Fruit fly (Drosophila melanogaster): ENCODE measurements around the gene CG12375.

CG12375 gene

DNA sequence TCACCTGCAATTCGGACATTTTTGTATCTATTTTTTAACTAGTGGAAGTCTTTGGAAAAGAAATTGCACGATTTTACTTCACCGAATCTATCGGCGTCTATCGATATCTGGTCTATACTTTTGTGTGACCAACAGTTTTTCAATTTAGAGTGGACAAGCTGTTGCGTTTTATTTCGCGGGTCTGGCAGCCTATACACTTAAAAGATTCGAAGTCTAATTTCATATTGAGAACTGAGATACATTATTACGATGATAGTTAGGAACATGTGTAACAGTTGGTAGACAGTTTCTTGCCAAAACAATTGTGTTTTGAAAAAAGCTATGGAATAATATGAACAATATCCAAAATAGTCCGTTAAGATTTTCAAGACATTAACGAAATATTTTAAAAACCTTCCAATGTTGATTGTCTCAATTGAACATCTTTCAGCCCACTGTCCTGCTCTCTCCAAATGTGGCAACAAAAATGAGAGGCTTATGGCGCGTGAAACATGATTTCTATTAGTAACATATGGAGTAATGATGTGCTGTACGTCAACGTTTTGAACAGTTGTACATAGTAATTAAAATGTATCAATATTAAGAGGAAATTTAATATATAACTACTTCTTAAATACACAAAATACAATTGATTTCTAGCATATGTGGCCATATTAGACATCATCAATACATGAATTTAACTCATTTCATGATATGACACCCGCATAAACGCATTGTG is 35.8 kb upstream of the CG12375 start, which contains the start of gene Acbp1 (continued):
- TF ChIP-seq sr (GFP tag; IDR thresholded peaks at IDR 0.05), result peak; percentile 45; the same call in 1 of the 3 replicates
- TF ChIP-seq z (GFP tag; IDR thresholded peaks at IDR 0.05), result peak; percentile 54; the same call in 1 of the 3 replicates
- TF ChIP-seq Lim3 (GFP tag; IDR thresholded peaks at IDR 0.05), result peak; percentile 69
- peak; percentile 75 for TF ChIP-seq emc (GFP tag; optimal IDR thresholded peaks at IDR 0.05)
- peak; percentile 90 for TF ChIP-seq sisA (GFP tag; IDR thresholded peaks at IDR 0.05)
- peak; percentile 87 for TF ChIP-seq al (GFP tag; IDR thresholded peaks at IDR 0.05)
- TF ChIP-seq Rx (GFP tag; IDR thresholded peaks at IDR 0.05), result peak; percentile 80
- peak; percentile 98 for TF ChIP-seq CG10147 (GFP tag; optimal IDR thresholded peaks at IDR 0.05)
- peak; percentile 79 for TF ChIP-seq CG10959 (GFP tag; IDR thresholded peaks at IDR 0.05)
- peak; percentile 83 for TF ChIP-seq Bgb (GFP tag; IDR thresholded peaks at IDR 0.05; ENCODE audit: partially characterized antibody)
- peak; percentile 90 for TF ChIP-seq C15 (GFP tag; IDR thresholded peaks at IDR 0.05)
- TF ChIP-seq CG5245 (GFP tag; optimal IDR thresholded peaks at IDR 0.05), result peak; percentile 70
- TF ChIP-seq dysf (GFP tag; IDR thresholded peaks at IDR 0.05), result peak; percentile 95
- peak; percentile 97 for TF ChIP-seq CG15601 (tag; optimal IDR thresholded peaks at IDR 0.05)
- peak; percentile 93 for TF ChIP-seq Fer2 (tag; optimal IDR thresholded peaks at IDR 0.05)
- TF ChIP-seq CG1603 (tag; optimal IDR thresholded peaks at IDR 0.05), result peak; percentile 95
- TF ChIP-seq cwo (GFP tag; optimal IDR thresholded peaks at IDR 0.05), result peak; percentile 97
- peak; percentile 81 for TF ChIP-seq amos (GFP tag; IDR thresholded peaks at IDR 0.05; ENCODE audit: partially characterized antibody)
- TF ChIP-seq nerfin-2 (GFP tag; IDR thresholded peaks at IDR 0.05; ENCODE audit: partially characterized antibody), result peak; percentile 71
- peak; percentile 97 for TF ChIP-seq zfh2 (GFP tag; optimal IDR thresholded peaks at IDR 0.05)
- TF ChIP-seq mld (GFP tag; IDR thresholded peaks at IDR 0.05; ENCODE audit: partially characterized antibody), result peak; percentile 81; the same call in 2 of the 3 replicates
- peak; percentile 71 for TF ChIP-seq CG15073 (GFP tag; optimal IDR thresholded peaks at IDR 0.05)
- TF ChIP-seq ttk (GFP tag; IDR thresholded peaks at IDR 0.05), result peak; percentile 80
- TF ChIP-seq Spps (tag; optimal IDR thresholded peaks at IDR 0.05), result peak; percentile 97
- TF ChIP-seq croc (GFP tag; conservative IDR thresholded peaks at IDR 0.05), result peak; percentile 78
- peak; percentile 79 for TF ChIP-seq tup (GFP tag; optimal IDR thresholded peaks at IDR 0.05)
- peak; percentile 75 for TF ChIP-seq CG17802 (tag; optimal IDR thresholded peaks at IDR 0.05)
- TF ChIP-seq org-1 (GFP tag; optimal IDR thresholded peaks at IDR 0.05), result peak; percentile 97
- TF ChIP-seq nerfin-1 (tag; optimal IDR thresholded peaks at IDR 0.05), result peak; percentile 97
- TF ChIP-seq CG9437 (GFP tag; optimal IDR thresholded peaks at IDR 0.05), result peak; percentile 93
- TF ChIP-seq Deaf1 (tag; optimal IDR thresholded peaks at IDR 0.05), result peak; percentile 89
- TF ChIP-seq gcm (GFP tag; optimal IDR thresholded peaks at IDR 0.05), result peak; percentile 99
- TF ChIP-seq ranshi (GFP tag; IDR thresholded peaks at IDR 0.05), result peak; percentile 86
- TF ChIP-seq esg (GFP tag; conservative IDR thresholded peaks at IDR 0.05), result peak; percentile 88
- TF ChIP-seq NC2β (GFP tag; optimal IDR thresholded peaks at IDR 0.05), result peak; percentile 93
- peak; percentile 82 to 93 for TF ChIP-seq Trl (optimal IDR thresholded peaks at IDR 0.05)
- TF ChIP-seq Trl (GFP tag; optimal IDR thresholded peaks at IDR 0.05), result peak; percentile 97
- no peak for TF ChIP-seq pita (GFP tag; optimal IDR thresholded peaks at IDR 0.05)
- peak; percentile 88 for TF ChIP-seq CG10462 (GFP tag; optimal IDR thresholded peaks at IDR 0.05)
- TF ChIP-seq CG11247 (GFP tag; IDR thresholded peaks at IDR 0.05), result peak; percentile 89
- peak; percentile 74 for TF ChIP-seq CG14860 (GFP tag; IDR thresholded peaks at IDR 0.05; ENCODE audit: partially characterized antibody)
- TF ChIP-seq slbo (GFP tag; IDR thresholded peaks at IDR 0.05), result peak; percentile 94
- TF ChIP-seq CG14710 (tag; optimal IDR thresholded peaks at IDR 0.05), result peak; percentile 98
- TF ChIP-seq CG9876 (GFP tag; optimal IDR thresholded peaks at IDR 0.05), result peak; percentile 96
- peak; percentile 82 for TF ChIP-seq CG16779 (GFP tag; IDR thresholded peaks at IDR 0.05)
- TF ChIP-seq pfk (GFP tag; optimal IDR thresholded peaks at IDR 0.05), result peak; percentile 71
- peak; percentile 83 for TF ChIP-seq ab (GFP tag; optimal IDR thresholded peaks at IDR 0.05)
- TF ChIP-seq BEAF-32 (GFP tag; optimal IDR thresholded peaks at IDR 0.05), result peak; percentile 85
- peak; percentile 95 for TF ChIP-seq lbe (GFP tag; optimal IDR thresholded peaks at IDR 0.05)
